Worm (Caenorhabditis elegans) whole organism, L2 larva: ENCODE measurements around the gene C06B3.6.

ENCODE experiments used
- C34F6.9 ChIP-seq: fragments of 150-350 bp; optimal IDR thresholded peaks from 2 replicates; lab custom pipeline; 2014; ENCODE audit warnings: missing biosample characterization, missing genetic modification characterization
- F13H6.1 ChIP-seq: sonication (generic microtip); optimal IDR thresholded peaks from 2 replicates; lab custom pipeline; 2016; ENCODE audit warnings: missing genetic modification characterization, missing compliant biosample characterization
- R02D3.7 ChIP-seq: fragments of 150-350 bp; optimal IDR thresholded peaks from 2 replicates; lab custom pipeline; 2014; ENCODE audit warnings: missing biosample characterization, missing genetic modification characterization
- Y55F3AM.14 ChIP-seq: fragments of 200-800 bp; sonication (Bioruptor generic); optimal IDR thresholded peaks from 2 replicates; lab custom pipeline; 2018; ENCODE audit warnings: mild to moderate bottlenecking, missing genetic modification characterization, missing compliant biosample characterization
- ZK546.5 ChIP-seq: sonication (generic microtip); optimal IDR thresholded peaks from 2 replicates; lab custom pipeline; 2017; ENCODE audit warnings: missing biosample characterization, missing genetic modification characterization
- alr-1 ChIP-seq: fragments of 150-350 bp; optimal IDR thresholded peaks from 2 replicates; lab custom pipeline; 2014; ENCODE audit warnings: missing biosample characterization, missing genetic modification characterization
- aly-2 ChIP-seq: fragments of 150-350 bp; optimal IDR thresholded peaks from 2 replicates; lab custom pipeline; 2014; ENCODE audit warnings: missing biosample characterization, missing genetic modification characterization
- ama-1 ChIP-seq: fragments of 150-350 bp; optimal IDR thresholded peaks from 2 replicates; lab custom pipeline; 2018; ENCODE audit warnings: inconsistent platforms
- blmp-1 ChIP-seq: sonication (generic microtip); optimal IDR thresholded peaks from 2 replicates; lab custom pipeline; 2017; ENCODE audit warnings: missing genetic modification characterization, mild to moderate bottlenecking, missing compliant biosample characterization, antibody characterized with exemption, moderate library complexity; ENCODE audit not compliant: insufficient read depth
- ceh-16 ChIP-seq: fragments of 150-350 bp; optimal IDR thresholded peaks from 2 replicates; lab custom pipeline; 2014; ENCODE audit warnings: missing biosample characterization, missing genetic modification characterization
- ceh-82 ChIP-seq: fragments of 150-350 bp; optimal IDR thresholded peaks from 2 replicates; lab custom pipeline; 2014; ENCODE audit warnings: missing biosample characterization, missing genetic modification characterization
- crh-2 ChIP-seq: sonication (generic microtip); optimal IDR thresholded peaks from 2 replicates; lab custom pipeline; 2017; ENCODE audit warnings: missing biosample characterization, missing genetic modification characterization
- dmd-4 ChIP-seq: sonication (generic microtip); optimal IDR thresholded peaks from 2 replicates; lab custom pipeline; 2017; ENCODE audit warnings: missing biosample characterization, missing genetic modification characterization
- egl-27 ChIP-seq: sonication (generic microtip); optimal IDR thresholded peaks from 3 replicates; lab custom pipeline; 2017; ENCODE audit warnings: missing biosample characterization, missing genetic modification reagents, missing genetic modification characterization
- elt-1 ChIP-seq: fragments of 150-350 bp; optimal IDR thresholded peaks from 2 replicates; lab custom pipeline; 2014; ENCODE audit warnings: missing biosample characterization, missing genetic modification characterization
- elt-3 ChIP-seq: sonication (generic microtip); optimal IDR thresholded peaks from 2 replicates; lab custom pipeline; 2017; ENCODE audit warnings: missing biosample characterization, missing genetic modification characterization
- fos-1 ChIP-seq: fragments of 150-350 bp; optimal IDR thresholded peaks from 2 replicates; lab custom pipeline; 2014; ENCODE audit warnings: missing biosample characterization, missing genetic modification characterization
- gmeb-1 ChIP-seq: fragments of 150-350 bp; optimal IDR thresholded peaks from 2 replicates; lab custom pipeline; 2014; ENCODE audit warnings: missing biosample characterization, missing genetic modification characterization
- lin-11 ChIP-seq: fragments of 150-350 bp; sonication (generic microtip); optimal IDR thresholded peaks from 2 replicates; lab custom pipeline; 2014; ENCODE audit warnings: missing biosample characterization, missing genetic modification characterization, inconsistent platforms, mixed read lengths
- lin-13 ChIP-seq: fragments of 150-350 bp; optimal IDR thresholded peaks from 2 replicates; lab custom pipeline; 2014; ENCODE audit warnings: missing biosample characterization, missing genetic modification reagents, missing genetic modification characterization
- lin-39 ChIP-seq: fragments of 150-350 bp; optimal IDR thresholded peaks from 2 replicates; lab custom pipeline; 2014; ENCODE audit warnings: missing biosample characterization, missing genetic modification reagents, missing genetic modification characterization
- lsy-2 ChIP-seq, 2 experiments: fragments of 150-350 bp in 1 of 2; sonication (generic microtip) in 1 of 2; optimal IDR thresholded peaks; 2 replicates each; lab custom pipeline; 2014 to 2017; ENCODE audit warnings: missing biosample characterization in 2 of 2, missing genetic modification characterization in 2 of 2
- mab-5 ChIP-seq: fragments of 150-350 bp; optimal IDR thresholded peaks from 2 replicates; lab custom pipeline; 2014; ENCODE audit warnings: missing biosample characterization, missing genetic modification characterization
- mbf-1 ChIP-seq: sonication (generic microtip); optimal IDR thresholded peaks from 2 replicates; lab custom pipeline; 2017; ENCODE audit warnings: missing biosample characterization, missing genetic modification characterization
- mdl-1 ChIP-seq, 2 experiments: fragments of 150-350 bp in 1 of 2; sonication (generic microtip) in 1 of 2; optimal IDR thresholded peaks; 2 replicates each; lab custom pipeline; 2017; ENCODE audit warnings: missing biosample characterization in 2 of 2, missing genetic modification characterization in 2 of 2
- nhr-10 ChIP-seq: sonication (generic microtip); optimal IDR thresholded peaks from 2 replicates; lab custom pipeline; 2017; ENCODE audit warnings: missing biosample characterization, missing genetic modification characterization
- nhr-11 ChIP-seq: fragments of 150-350 bp; optimal IDR thresholded peaks from 2 replicates; lab custom pipeline; 2014; ENCODE audit warnings: missing biosample characterization, missing genetic modification characterization
- nhr-12 ChIP-seq: fragments of 150-350 bp; optimal IDR thresholded peaks from 2 replicates; lab custom pipeline; 2014; ENCODE audit warnings: missing biosample characterization, missing genetic modification characterization
- nhr-129 ChIP-seq: fragments of 150-350 bp; optimal IDR thresholded peaks from 2 replicates; lab custom pipeline; 2014; ENCODE audit warnings: missing biosample characterization, missing genetic modification characterization
- nhr-21 ChIP-seq: fragments of 150-350 bp; optimal IDR thresholded peaks from 2 replicates; lab custom pipeline; 2014; ENCODE audit warnings: missing biosample characterization, missing genetic modification characterization
- nhr-23 ChIP-seq: fragments of 150-350 bp; optimal IDR thresholded peaks from 2 replicates; lab custom pipeline; 2014; ENCODE audit warnings: missing biosample characterization, missing genetic modification reagents, missing genetic modification characterization
- nhr-237 ChIP-seq: fragments of 150-350 bp; optimal IDR thresholded peaks from 2 replicates; lab custom pipeline; 2014; ENCODE audit warnings: missing biosample characterization, missing genetic modification characterization
- nhr-25 ChIP-seq: fragments of 150-350 bp; sonication (generic microtip); optimal IDR thresholded peaks from 3 replicates; lab custom pipeline; 2014; ENCODE audit warnings: missing biosample characterization, missing genetic modification characterization
- nhr-6 ChIP-seq: fragments of 150-350 bp; optimal IDR thresholded peaks from 2 replicates; lab custom pipeline; 2014; ENCODE audit warnings: missing biosample characterization, missing genetic modification characterization
- nhr-77 ChIP-seq: fragments of 150-350 bp; optimal IDR thresholded peaks from 2 replicates; lab custom pipeline; 2014; ENCODE audit warnings: missing biosample characterization, missing genetic modification characterization
- peb-1 ChIP-seq: fragments of 150-350 bp; optimal IDR thresholded peaks from 2 replicates; lab custom pipeline; 2014; ENCODE audit warnings: missing biosample characterization, missing genetic modification characterization
- sem-4 ChIP-seq: fragments of 150-350 bp; optimal IDR thresholded peaks from 2 replicates; lab custom pipeline; 2014; ENCODE audit warnings: missing biosample characterization, missing genetic modification reagents, missing genetic modification characterization
- skn-1 ChIP-seq: sonication (generic microtip); optimal IDR thresholded peaks from 2 replicates; lab custom pipeline; 2017; ENCODE audit warnings: missing biosample characterization, missing genetic modification characterization
- sma-3 ChIP-seq: sonication (generic microtip); optimal IDR thresholded peaks from 2 replicates; lab custom pipeline; 2016; ENCODE audit warnings: missing genetic modification reagents, missing genetic modification characterization, missing compliant biosample characterization
- sma-9 ChIP-seq, 2 experiments: fragments of 150-350 bp in 1 of 2; sonication (generic microtip) in 1 of 2; optimal IDR thresholded peaks; 2 replicates each; lab custom pipeline; 2014 to 2016; ENCODE audit warnings: missing genetic modification characterization in 2 of 2, mild to moderate bottlenecking in 1 of 2, missing biosample characterization in 1 of 2, missing compliant biosample characterization in 1 of 2, missing genetic modification reagents in 1 of 2, moderate library complexity in 1 of 2
- snpc-4 ChIP-seq: fragments of 150-350 bp; optimal IDR thresholded peaks from 2 replicates; lab custom pipeline; 2014; ENCODE audit warnings: missing biosample characterization, missing genetic modification characterization
- unc-39 ChIP-seq: fragments of 150-350 bp; optimal IDR thresholded peaks from 2 replicates; lab custom pipeline; 2014; ENCODE audit warnings: missing biosample characterization, missing genetic modification characterization
- unc-55 ChIP-seq: fragments of 150-350 bp; sonication (generic microtip); optimal IDR thresholded peaks from 3 replicates; lab custom pipeline; 2014; ENCODE audit warnings: missing biosample characterization, missing genetic modification reagents, missing genetic modification characterization
- unc-62 ChIP-seq: fragments of 150-350 bp; optimal IDR thresholded peaks from 2 replicates; lab custom pipeline; 2014; ENCODE audit warnings: missing biosample characterization, missing genetic modification reagents, missing genetic modification characterization
- zag-1 ChIP-seq: fragments of 150-350 bp; optimal IDR thresholded peaks from 2 replicates; lab custom pipeline; 2014; ENCODE audit warnings: missing biosample characterization, missing genetic modification characterization
- ztf-1 ChIP-seq: fragments of 200-800 bp; sonication (Bioruptor generic); conservative IDR thresholded peaks from 2 replicates; pipeline ENCODE4 v1.3.6; 2022; ENCODE audit warnings: missing genetic modification characterization, missing compliant biosample characterization
- ztf-11 ChIP-seq: sonication (generic microtip); optimal IDR thresholded peaks from 2 replicates; lab custom pipeline; 2017; ENCODE audit warnings: missing biosample characterization, missing genetic modification characterization
- ztf-4 ChIP-seq: fragments of 150-350 bp; optimal IDR thresholded peaks from 2 replicates; lab custom pipeline; 2014; ENCODE audit warnings: missing biosample characterization, missing genetic modification characterization

Gene C06B3.6

DNA sequence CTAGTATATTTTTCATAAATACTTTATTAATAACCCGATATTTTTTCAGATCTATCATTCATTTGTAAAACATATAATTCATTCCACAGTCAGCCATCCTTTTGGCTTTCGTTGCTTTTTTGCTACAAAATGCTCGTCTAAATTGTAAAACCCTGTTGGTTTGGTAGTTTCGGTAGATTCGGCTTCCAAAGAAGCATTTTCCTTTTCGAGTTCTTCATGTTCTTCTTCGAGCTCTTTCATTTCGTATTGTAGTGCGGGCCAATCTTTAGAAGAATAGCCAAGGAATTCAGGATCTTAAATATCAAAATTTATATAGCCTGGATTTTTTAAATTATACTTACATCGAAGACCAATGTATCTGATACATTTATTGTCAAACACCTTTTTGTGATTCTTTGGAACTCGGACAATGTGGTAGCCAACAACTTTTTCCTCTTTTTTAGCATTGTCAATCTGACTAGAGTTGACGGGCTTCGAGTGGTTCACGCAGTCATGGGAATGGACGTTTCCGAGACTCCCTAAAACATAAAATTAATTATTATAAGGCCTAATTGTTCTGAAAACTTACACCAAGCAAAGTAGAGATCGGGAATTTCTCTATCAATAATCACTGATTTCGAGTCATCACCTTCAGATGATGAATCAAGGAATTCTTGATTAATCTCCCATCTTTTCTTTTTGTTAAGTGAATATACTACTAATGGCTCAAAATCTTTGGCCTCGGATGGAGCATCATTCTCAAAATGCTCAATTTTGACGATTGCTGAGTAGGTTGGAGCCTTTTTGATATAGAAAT, 449 bp downstream of the C06B3.6 start:
- TF ChIP-seq sma-9 (GFP tag; optimal IDR thresholded peaks at IDR 0.05; lab: Kevin White, UChicago) = peak; percentile 8
- no peak for TF ChIP-seq sma-9 (tag; optimal IDR thresholded peaks at IDR 0.05; lab: Kevin White, UChicago)
- TF ChIP-seq lsy-2 (tag; optimal IDR thresholded peaks at IDR 0.05; lab: Kevin White, UChicago) = peak in 1 of 2 experiments; percentile 38
- no peak for TF ChIP-seq aly-2 (tag; lab: Kevin White, UChicago)
- peak; percentile 66 for TF ChIP-seq ztf-4 (tag; lab: Kevin White, UChicago)
- no peak for TF ChIP-seq nhr-6
- no peak for TF ChIP-seq lin-11 (tag; lab: Kevin White, UChicago)
- TF ChIP-seq ama-1 (lab: Kevin White, UChicago) = peak; percentile 92
- TF ChIP-seq nhr-10 = no peak
- no peak for TF ChIP-seq ztf-11
- peak; percentile 29 for TF ChIP-seq Y55F3AM.14
- TF ChIP-seq, all 48 proteins: peak for 5

DNA sequence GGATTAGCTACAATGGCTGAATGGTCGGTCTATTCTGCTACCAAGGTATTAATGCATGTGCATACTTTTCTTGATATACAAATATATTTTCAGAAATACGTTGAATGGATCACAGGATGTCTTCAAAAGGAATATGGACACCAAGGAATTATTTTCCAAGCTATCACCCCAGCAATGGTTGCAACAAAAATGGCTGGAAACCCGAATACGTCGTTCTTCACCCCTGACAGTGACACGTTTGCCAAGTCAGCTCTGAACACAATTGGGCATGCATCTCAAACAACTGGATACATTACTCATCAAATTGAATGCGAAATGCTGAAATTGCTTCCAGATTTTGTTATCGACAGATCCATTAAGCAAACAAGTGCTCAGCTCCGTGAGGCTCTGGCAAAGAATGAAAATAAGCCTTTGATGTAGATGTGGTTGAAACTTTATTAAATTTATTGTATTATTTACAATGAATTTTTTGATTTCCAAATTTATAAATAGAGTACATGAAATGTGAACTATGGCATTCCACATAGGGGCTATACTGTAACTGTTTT, 1.1 kb downstream of the C06B3.6 start:
- no peak for TF ChIP-seq lin-11 (tag; lab: Kevin White, UChicago)
- no peak for TF ChIP-seq ZK546.5 (tag; lab: Kevin White, UChicago)
- peak; percentile 58 for TF ChIP-seq nhr-129 (tag; lab: Kevin White, UChicago)
- TF ChIP-seq ceh-82 = no peak
- no peak for TF ChIP-seq nhr-10
- no peak for TF ChIP-seq unc-62 (GFP tag; lab: Kevin White, UChicago)
- no peak for TF ChIP-seq fos-1
- TF ChIP-seq gmeb-1 (tag; lab: Kevin White, UChicago) = peak; percentile 64
- no peak for TF ChIP-seq nhr-23
- TF ChIP-seq skn-1 = no peak
- peak; percentile 42 for TF ChIP-seq sma-9 (GFP tag; optimal IDR thresholded peaks at IDR 0.05; lab: Kevin White, UChicago)
- no peak for TF ChIP-seq sma-9 (tag; optimal IDR thresholded peaks at IDR 0.05; lab: Kevin White, UChicago)
- TF ChIP-seq ceh-16 (tag; lab: Kevin White, UChicago) = no peak
- TF ChIP-seq ama-1 (lab: Kevin White, UChicago) = peak; percentile 96
- no peak for TF ChIP-seq egl-27 (tag; lab: Kevin White, UChicago)
- TF ChIP-seq Y55F3AM.14 = peak; percentile 47
- peak; percentile 35 for TF ChIP-seq nhr-12
- TF ChIP-seq nhr-6 = no peak
- no peak for TF ChIP-seq nhr-237 (tag; lab: Kevin White, UChicago)
- TF ChIP-seq F13H6.1 (tag; lab: Kevin White, UChicago) = peak; percentile 11
- TF ChIP-seq C34F6.9 (tag; lab: Kevin White, UChicago) = peak; percentile 21
- no peak for TF ChIP-seq mbf-1 (tag; lab: Kevin White, UChicago)
- TF ChIP-seq crh-2 (tag; lab: Kevin White, UChicago) = peak; percentile 62
- no peak for TF ChIP-seq zag-1
- TF ChIP-seq nhr-25 (tag; lab: Kevin White, UChicago) = peak; percentile 22
- TF ChIP-seq lin-39 (tag; lab: Kevin White, UChicago) = no peak
- no peak for TF ChIP-seq ztf-11
- no peak for TF ChIP-seq R02D3.7 (tag; lab: Kevin White, UChicago)
- TF ChIP-seq lsy-2 (tag; optimal IDR thresholded peaks at IDR 0.05; lab: Kevin White, UChicago) = peak in 1 of 2 experiments; percentile 60
- no peak for TF ChIP-seq aly-2 (tag; lab: Kevin White, UChicago)
- peak; percentile 17 for TF ChIP-seq sem-4 (tag; lab: Kevin White, UChicago)
- TF ChIP-seq elt-3 = no peak
- TF ChIP-seq peb-1 (tag; lab: Kevin White, UChicago) = no peak
- no peak for TF ChIP-seq snpc-4
- TF ChIP-seq unc-39 (tag; lab: Kevin White, UChicago) = no peak
- no peak for TF ChIP-seq nhr-11
- no peak for TF ChIP-seq elt-1 (tag; lab: Kevin White, UChicago)
- no peak for TF ChIP-seq ztf-1
- TF ChIP-seq lin-13 (GFP tag; lab: Kevin White, UChicago) = peak; percentile 49
- TF ChIP-seq dmd-4 = no peak
- TF ChIP-seq sma-3 (GFP tag; lab: Kevin White, UChicago) = peak; percentile 62
- no peak for TF ChIP-seq unc-55 (GFP tag; lab: Kevin White, UChicago)
- no peak for TF ChIP-seq mdl-1 (tag; optimal IDR thresholded peaks at IDR 0.05; lab: Kevin White, UChicago)
- peak; percentile 46 for TF ChIP-seq nhr-21 (tag; lab: Kevin White, UChicago)
- TF ChIP-seq mab-5 (tag; lab: Kevin White, UChicago) = no peak
- no peak for TF ChIP-seq alr-1 (tag; lab: Kevin White, UChicago)
- TF ChIP-seq blmp-1 (tag; lab: Kevin White, UChicago) = no peak
- TF ChIP-seq nhr-77 (tag; lab: Kevin White, UChicago) = no peak
- TF ChIP-seq ztf-4 (tag; lab: Kevin White, UChicago) = peak; percentile 53
